Worm (Caenorhabditis elegans) whole organism, mixed stage, embryonic: ENCODE measurements around the gene Y53G8AR.1.
A peak's percentile ranks its signal among the peaks of the same experiment; 100 is the strongest.

Experiments used
- M03D4.4 ChIP-seq: sonication (generic microtip); optimal IDR thresholded peaks from 2 replicates; lab custom pipeline; 2017; ENCODE audit warnings: mild to moderate bottlenecking, missing genetic modification characterization, missing compliant biosample characterization
- bed-3 ChIP-seq: fragments of 200-800 bp; sonication (Bioruptor generic); optimal IDR thresholded peaks from 3 replicates; lab custom pipeline; 2018; ENCODE audit warnings: mild to moderate bottlenecking, missing genetic modification characterization, moderate library complexity, missing compliant biosample characterization
- blmp-1 ChIP-seq: fragments of 150-350 bp; optimal IDR thresholded peaks from 2 replicates; lab custom pipeline; 2014; ENCODE audit warnings: missing biosample characterization, missing genetic modification characterization
- ceh-39 ChIP-seq: fragments of 150-350 bp; optimal IDR thresholded peaks from 2 replicates; lab custom pipeline; 2014; ENCODE audit warnings: missing biosample characterization, missing genetic modification characterization
- ceh-43 ChIP-seq: fragments of 200-800 bp; sonication (Bioruptor generic); optimal IDR thresholded peaks from 2 replicates; lab custom pipeline; 2018; ENCODE audit warnings: mild to moderate bottlenecking, missing genetic modification characterization, moderate library complexity, missing compliant biosample characterization
- ceh-83 ChIP-seq: fragments of 200-800 bp; sonication (Bioruptor generic); optimal IDR thresholded peaks from 2 replicates; lab custom pipeline; 2018; ENCODE audit warnings: mild to moderate bottlenecking, missing genetic modification characterization, missing compliant biosample characterization
- cnd-1 ChIP-seq: fragments of 200-800 bp; sonication (Bioruptor generic); optimal IDR thresholded peaks from 2 replicates; lab custom pipeline; 2018; ENCODE audit warnings: mild to moderate bottlenecking, missing genetic modification characterization, missing compliant biosample characterization
- drap-1 ChIP-seq: fragments of 200-800 bp; sonication (Bioruptor generic); optimal IDR thresholded peaks from 3 replicates; lab custom pipeline; 2018; ENCODE audit warnings: mild to moderate bottlenecking, missing genetic modification characterization, missing compliant biosample characterization
- elt-1 ChIP-seq: sonication (generic microtip); optimal IDR thresholded peaks from 2 replicates; lab custom pipeline; 2017; ENCODE audit warnings: missing genetic modification characterization, mild to moderate bottlenecking, missing compliant biosample characterization, antibody characterized with exemption, moderate library complexity, borderline replicate concordance; ENCODE audit not compliant: insufficient read depth
- elt-3 ChIP-seq: fragments of 150-350 bp; optimal IDR thresholded peaks from 2 replicates; lab custom pipeline; 2014; ENCODE audit warnings: missing biosample characterization, missing genetic modification characterization
- flh-1 ChIP-seq: fragments of 200-800 bp; sonication (Bioruptor generic); optimal IDR thresholded peaks from 2 replicates; lab custom pipeline; 2018; ENCODE audit warnings: mild to moderate bottlenecking, missing genetic modification characterization, moderate library complexity, missing compliant biosample characterization
- ham-2 ChIP-seq: fragments of 200-800 bp; sonication (Bioruptor generic); optimal IDR thresholded peaks from 2 replicates; lab custom pipeline; 2018; ENCODE audit warnings: mild to moderate bottlenecking, missing genetic modification characterization, missing compliant biosample characterization
- hlh-1 ChIP-seq: fragments of 150-350 bp; optimal IDR thresholded peaks from 2 replicates; lab custom pipeline; 2014; ENCODE audit warnings: missing biosample characterization, missing genetic modification reagents, missing genetic modification characterization
- lin-13 ChIP-seq: fragments of 150-350 bp; optimal IDR thresholded peaks from 2 replicates; lab custom pipeline; 2014; ENCODE audit warnings: missing biosample characterization, missing genetic modification characterization
- lin-32 ChIP-seq: fragments of 200-800 bp; sonication (Bioruptor generic); optimal IDR thresholded peaks from 2 replicates; lab custom pipeline; 2018; ENCODE audit warnings: mild to moderate bottlenecking, missing genetic modification characterization, missing compliant biosample characterization
- lsy-2 ChIP-seq: fragments of 150-350 bp; optimal IDR thresholded peaks from 2 replicates; lab custom pipeline; 2014; ENCODE audit warnings: missing biosample characterization, missing genetic modification characterization
- mab-5 ChIP-seq: fragments of 150-350 bp; optimal IDR thresholded peaks from 2 replicates; lab custom pipeline; 2014; ENCODE audit warnings: missing biosample characterization, missing genetic modification characterization
- mep-1 ChIP-seq: fragments of 150-350 bp; optimal IDR thresholded peaks from 2 replicates; lab custom pipeline; 2017; ENCODE audit warnings: missing biosample characterization, missing genetic modification reagents, missing genetic modification characterization, inconsistent platforms
- mls-2 ChIP-seq: sonication (generic microtip); optimal IDR thresholded peaks from 2 replicates; lab custom pipeline; 2016; ENCODE audit warnings: mild to moderate bottlenecking, missing genetic modification characterization, moderate library complexity, missing compliant biosample characterization
- nhr-12 ChIP-seq: fragments of 150-350 bp; optimal IDR thresholded peaks from 2 replicates; lab custom pipeline; 2014; ENCODE audit warnings: missing biosample characterization, missing genetic modification characterization
- nhr-2 ChIP-seq: fragments of 150-350 bp; optimal IDR thresholded peaks from 2 replicates; lab custom pipeline; 2014; ENCODE audit warnings: missing biosample characterization, missing genetic modification characterization
- nhr-237 ChIP-seq: fragments of 150-350 bp; optimal IDR thresholded peaks from 2 replicates; lab custom pipeline; 2014; ENCODE audit warnings: missing biosample characterization, missing genetic modification characterization
- nhr-28 ChIP-seq: fragments of 150-350 bp; optimal IDR thresholded peaks from 2 replicates; lab custom pipeline; 2014; ENCODE audit warnings: missing biosample characterization, missing genetic modification characterization
- nhr-76 ChIP-seq: sonication (generic microtip); optimal IDR thresholded peaks from 2 replicates; lab custom pipeline; 2017; ENCODE audit warnings: missing biosample characterization, missing genetic modification characterization
- pha-4 ChIP-seq: fragments of 150-350 bp; optimal IDR thresholded peaks from 2 replicates; lab custom pipeline; 2018; ENCODE audit warnings: missing biosample characterization, missing genetic modification reagents, missing genetic modification characterization
- sem-2 ChIP-seq: fragments of 200-800 bp; sonication (Bioruptor generic); optimal IDR thresholded peaks from 2 replicates; lab custom pipeline; 2018; ENCODE audit warnings: mild to moderate bottlenecking, missing genetic modification characterization, missing compliant biosample characterization
- sptf-1 ChIP-seq: sonication (generic microtip); optimal IDR thresholded peaks from 2 replicates; lab custom pipeline; 2017; ENCODE audit warnings: mild to moderate bottlenecking, missing genetic modification characterization, moderate library complexity, missing compliant biosample characterization
- tbx-8 ChIP-seq: fragments of 200-800 bp; sonication (Bioruptor generic); optimal IDR thresholded peaks from 2 replicates; lab custom pipeline; 2018; ENCODE audit warnings: mild to moderate bottlenecking, missing genetic modification characterization, moderate library complexity, missing compliant biosample characterization
- unc-39 ChIP-seq: fragments of 150-350 bp; optimal IDR thresholded peaks from 2 replicates; lab custom pipeline; 2014; ENCODE audit warnings: missing biosample characterization, missing genetic modification characterization
- unc-62 ChIP-seq: fragments of 150-350 bp; optimal IDR thresholded peaks from 2 replicates; lab custom pipeline; 2014; ENCODE audit warnings: missing biosample characterization, missing genetic modification reagents, missing genetic modification characterization
- zip-8 ChIP-seq: fragments of 150-350 bp; optimal IDR thresholded peaks from 2 replicates; lab custom pipeline; 2014; ENCODE audit warnings: missing biosample characterization, missing genetic modification characterization
- ztf-11 ChIP-seq: fragments of 150-350 bp; optimal IDR thresholded peaks from 2 replicates; lab custom pipeline; 2014; ENCODE audit warnings: missing biosample characterization, missing genetic modification characterization

Gene Y53G8AR.1

ce11 chrIII:3309700-3310099, 23.1 kb upstream of the Y53G8AR.1 start:
- TF ChIP-seq tbx-8 (GFP tag; lab: Kevin White, UChicago) (no peak), unc-39 (no peak), lin-32 (GFP tag; lab: Kevin White, UChicago) (no peak), nhr-76 (tag; lab: Kevin White, UChicago) (no peak), ham-2 (no peak), flh-1 (no peak), elt-1 (tag; lab: Kevin White, UChicago) (no peak), elt-3 (no peak), sptf-1 (tag; lab: Kevin White, UChicago) (no peak), bed-3 (GFP tag; lab: Kevin White, UChicago) (no peak), nhr-28 (tag; lab: Kevin White, UChicago) (no peak), drap-1 (GFP tag; lab: Kevin White, UChicago) (no peak)

- TF ChIP-seq hlh-1 (no peak), nhr-76 (tag; lab: Kevin White, UChicago) (no peak), ham-2 (peak; percentile 60), lsy-2 (tag; lab: Kevin White, UChicago) (peak; percentile 1), unc-39 (no peak), ceh-83 (GFP tag; lab: Kevin White, UChicago) (no peak), mep-1 (no peak), unc-62 (peak; percentile 1), nhr-2 (tag; lab: Kevin White, UChicago) (no peak), pha-4 (tag; lab: Kevin White, UChicago) (no peak), elt-3 (no peak), ztf-11 (tag; lab: Kevin White, UChicago) (peak; percentile 2), cnd-1 (tag; lab: Kevin White, UChicago) (no peak), flh-1 (no peak), lin-13 (no peak), mab-5 (tag; lab: Kevin White, UChicago) (no peak), sem-2 (GFP tag; lab: Kevin White, UChicago) (no peak), lin-32 (GFP tag; lab: Kevin White, UChicago) (no peak), M03D4.4 (tag; lab: Kevin White, UChicago) (no peak), nhr-12 (tag; lab: Kevin White, UChicago) (no peak), elt-1 (tag; lab: Kevin White, UChicago) (no peak)
Measured at ce11 chrIII:3310876-3311597, 21.8 kb upstream of the Y53G8AR.1 start, which contains the start of gene ral-1. Gene ral-1, plus strand, starts transcription at chrIII:3311310.

ce11 chrIII:3311607-3312006, 21.2 kb upstream of the Y53G8AR.1 start:
- TF ChIP-seq ceh-83 (GFP tag; lab: Kevin White, UChicago) (peak; percentile 3), ceh-43 (GFP tag; lab: Kevin White, UChicago) (no peak)

- TF ChIP-seq lsy-2 (tag; lab: Kevin White, UChicago) (peak; percentile 86), ceh-43 (GFP tag; lab: Kevin White, UChicago) (no peak), unc-62 (no peak)
Measured at ce11 chrIII:3312111-3312510, 20.7 kb upstream of the Y53G8AR.1 start.

- TF ChIP-seq elt-1 (tag; lab: Kevin White, UChicago) (no peak), ceh-43 (GFP tag; lab: Kevin White, UChicago) (no peak), blmp-1 (tag; lab: Kevin White, UChicago) (no peak), mls-2 (tag; lab: Kevin White, UChicago) (no peak), nhr-237 (tag; lab: Kevin White, UChicago) (no peak), sem-2 (GFP tag; lab: Kevin White, UChicago) (no peak), unc-39 (no peak), nhr-28 (tag; lab: Kevin White, UChicago) (no peak), ceh-39 (tag; lab: Kevin White, UChicago) (no peak), bed-3 (GFP tag; lab: Kevin White, UChicago) (no peak), ceh-83 (GFP tag; lab: Kevin White, UChicago) (no peak), zip-8 (tag; lab: Kevin White, UChicago) (no peak), elt-3 (no peak), nhr-76 (tag; lab: Kevin White, UChicago) (no peak), nhr-2 (tag; lab: Kevin White, UChicago) (no peak), mep-1 (no peak), drap-1 (GFP tag; lab: Kevin White, UChicago) (no peak)
Measured at ce11 chrIII:3317887-3318286, 14.9 kb upstream of the Y53G8AR.1 start.
